Worm (Caenorhabditis elegans): ENCODE measurements around the gene spp-2.

The spp-2 gene

DNA sequence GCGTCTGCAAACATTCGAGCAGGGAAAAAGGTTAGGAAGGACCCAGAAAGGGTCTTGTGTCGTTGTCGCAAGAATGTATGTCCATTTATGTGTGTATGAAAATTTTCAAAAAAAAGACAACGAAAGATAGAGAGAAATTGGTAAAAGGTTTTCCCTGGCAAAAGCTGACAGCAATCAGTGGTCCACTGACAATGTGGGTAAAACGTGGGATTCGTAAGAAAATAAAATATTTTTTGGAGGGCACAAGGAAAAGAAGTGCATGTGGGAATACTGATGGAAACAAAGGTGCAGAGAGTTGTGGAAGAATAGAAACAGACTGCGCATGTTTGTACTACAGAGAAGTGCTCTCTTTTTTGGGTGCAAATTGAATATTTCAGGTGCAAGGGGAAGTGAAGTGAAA, 33.5 kb downstream of the spp-2 start:
- TF ChIP-seq flt-1 (GFP tag; IDR thresholded peaks at IDR 0.05) (no peak), pes-1 (GFP tag; IDR thresholded peaks at IDR 0.05) (no peak)

ce11 chrX:7281347-7281746, 35.3 kb downstream of the spp-2 start:
- TF ChIP-seq hmg-4 (GFP tag; optimal IDR thresholded peaks at IDR 0.05) (peak; percentile 17), B0310.2 (tag; optimal IDR thresholded peaks at IDR 0.05) (no peak)

DNA sequence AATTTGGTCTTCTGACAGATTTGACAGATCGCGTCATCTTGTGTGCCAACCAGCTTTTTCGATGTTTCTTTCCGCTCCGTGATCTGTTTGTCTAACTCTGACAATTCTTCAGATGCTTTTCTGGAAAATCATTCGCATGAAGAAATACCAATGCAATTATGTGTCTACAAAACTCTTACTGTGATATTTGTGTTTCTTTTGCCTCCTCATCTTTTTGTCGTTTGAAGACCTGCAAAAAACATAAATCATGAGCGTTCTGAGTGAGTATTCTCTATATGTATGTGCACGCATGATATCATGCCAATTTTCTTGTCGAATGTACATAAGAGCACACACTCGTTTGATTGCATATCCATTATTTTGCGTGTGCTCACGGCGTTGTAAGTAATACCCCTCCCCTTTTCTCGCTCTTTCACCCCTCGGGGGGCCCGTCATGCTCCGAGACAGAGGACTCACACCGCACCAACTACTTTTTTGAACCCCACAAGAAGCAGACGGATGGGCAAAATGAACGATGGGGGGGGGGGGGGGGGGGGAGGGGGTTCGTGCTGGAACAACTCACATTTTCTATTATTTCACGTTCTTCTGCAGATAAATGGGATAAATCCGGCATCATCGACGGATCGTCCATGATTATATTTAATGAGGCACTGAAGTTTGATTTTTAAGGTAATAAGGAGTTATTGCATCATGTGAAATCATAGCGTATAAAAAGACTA, 36.8 kb downstream of the spp-2 start, which contains the start of gene unc-10:
Gene unc-10 (minus strand): TSS at position 652 of the 719 bp plus-strand sequence.
- TF ChIP-seq ceh-13 (GFP tag; optimal IDR thresholded peaks at IDR 0.05) (no peak), ceh-36 (tag; optimal IDR thresholded peaks at IDR 0.05) (no peak), B0310.2 (tag; optimal IDR thresholded peaks at IDR 0.05) (no peak), hnd-1 (tag; optimal IDR thresholded peaks at IDR 0.05) (no peak), tra-4 (tag; optimal IDR thresholded peaks at IDR 0.05) (no peak), F13C5.2 (tag; optimal IDR thresholded peaks at IDR 0.05) (no peak), flt-1 (GFP tag; IDR thresholded peaks at IDR 0.05) (no peak), hmg-4 (GFP tag; optimal IDR thresholded peaks at IDR 0.05) (no peak), ets-7 (tag; optimal IDR thresholded peaks at IDR 0.05) (no peak), tbx-11 (GFP tag; IDR thresholded peaks at IDR 0.05) (no peak), ama-1 (optimal IDR thresholded peaks at IDR 0.05) (no peak), sea-1 (GFP tag; conservative IDR thresholded peaks at IDR 0.05) (no peak), aly-1 (tag; optimal IDR thresholded peaks at IDR 0.05) (no peak), hmbx-1 (tag; optimal IDR thresholded peaks at IDR 0.05) (no peak), scrt-1 (GFP tag; IDR thresholded peaks at IDR 0.05) (no peak), pes-1 (GFP tag; IDR thresholded peaks at IDR 0.05) (no peak), tbx-37 (GFP tag; conservative IDR thresholded peaks at IDR 0.05) (no peak)

DNA sequence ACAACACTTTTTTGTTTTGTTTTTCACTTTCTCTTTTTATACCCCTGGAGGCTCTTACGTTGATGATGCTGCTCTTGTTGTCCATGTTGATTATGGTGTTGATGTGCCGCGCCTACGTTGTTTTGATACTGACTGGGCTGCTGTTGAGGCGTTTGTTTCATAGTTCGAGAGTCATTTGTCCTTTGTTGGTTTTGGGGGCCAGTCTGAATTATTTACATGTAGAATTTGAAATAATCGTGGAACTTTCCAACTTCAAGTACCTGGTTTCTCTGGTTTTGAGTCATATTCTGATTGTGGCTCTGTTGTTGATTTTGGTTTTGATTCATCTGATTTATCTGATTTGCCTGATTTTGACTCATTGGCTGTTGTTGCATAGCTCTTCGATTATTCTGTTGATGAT, 38.5 kb downstream of the spp-2 start:
- no peak for TF ChIP-seq flt-1 (GFP tag; IDR thresholded peaks at IDR 0.05)

DNA sequence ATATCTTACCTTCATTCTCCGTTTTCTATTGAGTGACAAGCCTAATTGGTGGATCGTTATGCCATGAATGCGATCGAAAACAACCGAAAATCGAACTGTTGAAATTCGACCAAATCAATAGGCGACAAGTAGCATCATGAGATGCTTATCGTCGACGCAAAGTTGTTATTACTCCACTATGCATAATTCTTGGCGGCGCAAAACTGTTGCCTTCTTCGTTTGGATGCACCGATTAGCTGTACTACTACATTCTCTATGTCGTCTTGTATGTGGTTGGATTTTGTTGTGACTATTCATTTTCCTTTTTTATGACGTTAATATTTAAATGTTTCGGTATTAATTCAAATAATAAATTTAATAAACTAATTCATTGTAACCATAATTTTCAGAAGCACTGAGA, 44.6 kb downstream of the spp-2 start, which contains the start of gene F46H5.11:
Gene F46H5.11 (minus strand): TSS at position 101 of the 400 bp plus-strand sequence.
- TF ChIP-seq tbx-37 (GFP tag; conservative IDR thresholded peaks at IDR 0.05) (no peak), sea-1 (GFP tag; conservative IDR thresholded peaks at IDR 0.05) (no peak), scrt-1 (GFP tag; IDR thresholded peaks at IDR 0.05) (no peak), aly-1 (tag; optimal IDR thresholded peaks at IDR 0.05) (no peak), tra-4 (tag; optimal IDR thresholded peaks at IDR 0.05) (no peak), F13C5.2 (tag; optimal IDR thresholded peaks at IDR 0.05) (no peak), tbx-11 (GFP tag; IDR thresholded peaks at IDR 0.05) (no peak), ets-7 (tag; optimal IDR thresholded peaks at IDR 0.05) (no peak), flt-1 (GFP tag; IDR thresholded peaks at IDR 0.05) (no peak), ceh-36 (tag; optimal IDR thresholded peaks at IDR 0.05) (no peak), B0310.2 (tag; optimal IDR thresholded peaks at IDR 0.05) (no peak), hmg-4 (GFP tag; optimal IDR thresholded peaks at IDR 0.05) (no peak), hnd-1 (tag; optimal IDR thresholded peaks at IDR 0.05) (no peak), pes-1 (GFP tag; IDR thresholded peaks at IDR 0.05) (no peak)

DNA sequence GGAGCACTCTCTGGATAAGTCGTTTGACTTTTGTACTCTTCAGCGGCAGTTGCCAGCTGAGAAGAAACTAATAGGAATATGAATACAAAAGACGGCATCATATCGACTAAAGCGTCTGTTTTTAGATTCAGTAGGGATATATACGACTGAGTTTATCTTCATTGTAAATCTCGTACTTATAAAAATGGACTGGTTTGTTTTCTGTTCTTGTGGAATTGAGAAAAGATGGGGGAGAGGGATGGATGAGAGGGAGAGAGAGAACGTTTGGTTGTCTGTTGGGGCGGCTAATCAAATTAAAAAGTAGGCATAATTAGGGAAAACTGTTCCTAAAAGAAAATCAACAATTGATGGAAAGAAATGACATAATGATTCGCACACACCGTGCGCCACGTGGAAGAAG, 47.2 kb downstream of the spp-2 start, which contains the start of gene grd-7:
Gene grd-7 (minus strand): TSS at position 101 of the 400 bp plus-strand sequence.
- TF ChIP-seq tbx-11 (GFP tag; IDR thresholded peaks at IDR 0.05) (no peak), tra-4 (tag; optimal IDR thresholded peaks at IDR 0.05) (no peak), ceh-13 (GFP tag; optimal IDR thresholded peaks at IDR 0.05) (no peak), ama-1 (optimal IDR thresholded peaks at IDR 0.05) (no peak), ets-7 (tag; optimal IDR thresholded peaks at IDR 0.05) (no peak), aly-1 (tag; optimal IDR thresholded peaks at IDR 0.05) (no peak), F13C5.2 (tag; optimal IDR thresholded peaks at IDR 0.05) (no peak), sea-1 (GFP tag; conservative IDR thresholded peaks at IDR 0.05) (no peak), pes-1 (GFP tag; IDR thresholded peaks at IDR 0.05) (no peak), ceh-36 (tag; optimal IDR thresholded peaks at IDR 0.05) (no peak), hmg-4 (GFP tag; optimal IDR thresholded peaks at IDR 0.05) (no peak), scrt-1 (GFP tag; IDR thresholded peaks at IDR 0.05) (no peak), B0310.2 (tag; optimal IDR thresholded peaks at IDR 0.05) (no peak), flt-1 (GFP tag; IDR thresholded peaks at IDR 0.05) (no peak), tbx-37 (GFP tag; conservative IDR thresholded peaks at IDR 0.05) (no peak), hnd-1 (tag; optimal IDR thresholded peaks at IDR 0.05) (no peak)

DNA sequence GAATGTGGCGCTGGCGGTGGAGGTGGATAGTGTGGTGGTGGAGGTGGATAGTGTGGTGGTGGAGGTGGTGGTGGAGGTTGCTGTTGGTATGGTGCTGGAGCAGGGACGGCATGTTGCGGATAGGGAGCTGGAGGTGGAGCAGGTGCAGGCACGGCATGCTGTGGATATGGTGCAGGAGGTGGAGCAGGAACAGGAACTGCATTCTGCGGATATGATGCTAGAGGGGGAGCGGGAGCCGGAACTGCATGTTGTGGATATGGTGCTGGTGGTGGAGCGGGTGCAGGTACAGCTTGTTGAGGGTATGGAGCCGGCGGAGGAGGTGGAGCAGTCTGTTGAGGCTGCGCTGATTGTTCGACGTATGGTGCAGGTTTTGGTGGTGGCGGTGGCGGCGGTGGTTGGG, 47.7 kb downstream of the spp-2 start:
- TF ChIP-seq scrt-1 (GFP tag; IDR thresholded peaks at IDR 0.05) (0 out of 2 replicates have a peak, but pooled peaks have one; percentile 30), sea-1 (GFP tag; conservative IDR thresholded peaks at IDR 0.05) (0 out of 2 replicates have a peak, but pooled peaks have one; percentile 31), flt-1 (GFP tag; IDR thresholded peaks at IDR 0.05) (no peak)
